Worm (Caenorhabditis elegans) whole organism, early embryonic: ENCODE results near the gene lir-3.

Experiments
- B0310.2 ChIP-seq: sonication (generic microtip); optimal IDR thresholded peaks from 2 replicates; lab custom pipeline; 2016; ENCODE audit warnings: mild to moderate bottlenecking, missing genetic modification characterization, missing compliant biosample characterization
- F13C5.2 ChIP-seq: sonication (generic microtip); optimal IDR thresholded peaks from 2 replicates; lab custom pipeline; 2017; ENCODE audit warnings: mild to moderate bottlenecking, missing genetic modification characterization, inconsistent platforms, missing compliant biosample characterization
- aly-1 ChIP-seq: sonication (generic microtip); optimal IDR thresholded peaks from 2 replicates; lab custom pipeline; 2016; ENCODE audit warnings: missing genetic modification characterization, missing compliant biosample characterization
- ama-1 ChIP-seq: fragments of 150-350 bp; optimal IDR thresholded peaks from 2 replicates; lab custom pipeline; 2014
- ceh-13 ChIP-seq: fragments of 200-800 bp; sonication (Bioruptor generic); optimal IDR thresholded peaks from 2 replicates; lab custom pipeline; 2018; ENCODE audit warnings: mild to moderate bottlenecking, missing genetic modification characterization, missing compliant biosample characterization
- ceh-36 ChIP-seq: sonication (generic microtip); optimal IDR thresholded peaks from 2 replicates; lab custom pipeline; 2016; ENCODE audit warnings: missing genetic modification characterization, inconsistent platforms, missing compliant biosample characterization
- ets-7 ChIP-seq: sonication (generic microtip); optimal IDR thresholded peaks from 2 replicates; lab custom pipeline; 2016; ENCODE audit warnings: missing genotype, missing genetic modification characterization, missing compliant biosample characterization
- flt-1 ChIP-seq: fragments of 200-800 bp; sonication (Bioruptor generic); IDR thresholded peaks from 2 replicates; pipeline ENCODE4 v1.3.6; 2022; ENCODE audit warnings: missing genetic modification characterization, missing compliant biosample characterization
- hmbx-1 ChIP-seq: sonication (generic microtip); optimal IDR thresholded peaks from 2 replicates; lab custom pipeline; 2016; ENCODE audit warnings: mild to moderate bottlenecking, missing genetic modification characterization, missing compliant biosample characterization
- hmg-4 ChIP-seq: fragments of 200-800 bp; sonication (Bioruptor generic); optimal IDR thresholded peaks from 2 replicates; lab custom pipeline; 2018; ENCODE audit warnings: mild to moderate bottlenecking, missing genetic modification characterization, missing compliant biosample characterization
- hnd-1 ChIP-seq: sonication (generic microtip); optimal IDR thresholded peaks from 2 replicates; lab custom pipeline; 2016; ENCODE audit warnings: missing genetic modification characterization, missing compliant biosample characterization
- pes-1 ChIP-seq: fragments of 200-800 bp; sonication (Bioruptor generic); IDR thresholded peaks from 2 replicates; pipeline ENCODE4 v1.3.6; 2022; ENCODE audit warnings: missing genetic modification reagents, missing genetic modification characterization, missing compliant biosample characterization
- scrt-1 ChIP-seq: fragments of 200-800 bp; sonication (Bioruptor generic); IDR thresholded peaks from 2 replicates; pipeline ENCODE4 v1.3.6; 2022; ENCODE audit warnings: missing genetic modification characterization, missing compliant biosample characterization
- sea-1 ChIP-seq: fragments of 200-800 bp; sonication (Bioruptor generic); conservative IDR thresholded peaks from 2 replicates; pipeline ENCODE4 v1.3.6; 2022; ENCODE audit warnings: missing genetic modification characterization, missing compliant biosample characterization
- tbx-11 ChIP-seq: fragments of 200-800 bp; sonication (Bioruptor generic); IDR thresholded peaks from 2 replicates; pipeline ENCODE4 v1.3.6; 2022; ENCODE audit warnings: missing genetic modification characterization, missing compliant biosample characterization
- tbx-37 ChIP-seq: fragments of 200-800 bp; sonication (Bioruptor generic); conservative IDR thresholded peaks from 2 replicates; pipeline ENCODE4 v1.3.6; 2022; ENCODE audit warnings: missing genetic modification reagents, missing genetic modification characterization, missing compliant biosample characterization
- tra-4 ChIP-seq: sonication (generic microtip); optimal IDR thresholded peaks from 2 replicates; lab custom pipeline; 2017; ENCODE audit warnings: missing genetic modification characterization, missing compliant biosample characterization

lir-3 gene

ce11 chrII:11156160-11156559 lies 28.4 kb downstream of the lir-3 start:
- TF ChIP-seq pes-1, result no peak
- TF ChIP-seq ama-1, result no peak
- no peak for TF ChIP-seq ceh-13 (GFP tag; lab: Kevin White, UChicago)
- no peak for TF ChIP-seq aly-1

- no peak for TF ChIP-seq ets-7
- TF ChIP-seq ceh-13 (GFP tag; lab: Kevin White, UChicago), result no peak
- no peak for TF ChIP-seq scrt-1 (GFP tag; lab: Robert Waterston, UW)
- TF ChIP-seq ama-1, result no peak
- no peak for TF ChIP-seq tbx-37 (GFP tag; lab: Robert Waterston, UW)
- no peak for TF ChIP-seq ceh-36 (tag; lab: Kevin White, UChicago)
These were observed 29.2 kb downstream of the lir-3 start for ce11 chrII:11155400-11155799.

DNA sequence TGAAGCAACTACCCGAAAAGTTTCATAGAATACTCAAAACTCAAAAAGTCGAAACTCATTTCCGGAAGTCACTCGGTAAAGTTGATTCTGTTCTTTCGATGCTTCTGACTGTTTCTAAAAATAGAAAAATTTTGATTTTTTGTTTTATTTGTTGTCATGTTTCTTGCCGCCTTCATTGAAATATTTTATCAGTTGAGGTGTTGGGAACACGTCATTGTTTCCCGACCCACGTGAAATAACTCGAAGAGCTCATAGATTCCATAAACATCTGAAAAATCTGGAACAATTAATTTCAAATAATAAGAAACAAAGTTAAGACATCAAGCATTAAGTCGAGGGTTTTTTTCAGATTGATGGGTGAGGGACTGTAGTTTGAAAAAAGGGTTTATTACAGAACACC lies 29.6 kb downstream of the lir-3 start:
- TF ChIP-seq hnd-1 (tag; lab: Kevin White, UChicago) (no peak), flt-1 (no peak), hmg-4 (GFP tag; lab: Kevin White, UChicago) (no peak), tbx-37 (GFP tag; lab: Robert Waterston, UW) (no peak), tbx-11 (GFP tag; lab: Robert Waterston, UW) (no peak), ama-1 (no peak), hmbx-1 (no peak), F13C5.2 (no peak), ets-7 (no peak), pes-1 (no peak), ceh-13 (GFP tag; lab: Kevin White, UChicago) (no peak)

DNA sequence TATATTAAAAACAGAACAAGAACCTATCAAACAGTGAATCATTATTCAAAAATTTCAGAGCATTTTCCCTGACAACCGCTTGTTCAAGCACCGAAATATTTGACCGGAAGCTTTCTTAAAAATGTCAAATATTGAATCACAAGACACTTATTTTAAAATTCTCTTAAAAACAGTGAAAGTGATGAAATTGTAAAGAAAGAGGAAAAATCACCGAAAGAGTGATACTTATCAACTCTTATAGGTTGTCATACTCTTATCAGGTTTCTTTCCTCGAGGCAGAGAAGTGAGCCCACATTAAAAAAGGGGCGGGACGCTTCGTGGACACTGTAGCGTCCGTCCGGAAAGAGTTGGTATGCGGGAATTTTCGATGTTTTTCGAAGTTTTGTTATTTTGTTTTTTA lies 30.8 kb downstream of the lir-3 start:
- no peak for TF ChIP-seq ceh-13 (GFP tag; lab: Kevin White, UChicago)

ce11 chrII:11153080-11153479 lies 31.5 kb downstream of the lir-3 start:
- TF ChIP-seq aly-1 (no peak), tra-4 (tag; lab: Kevin White, UChicago) (no peak), ceh-36 (tag; lab: Kevin White, UChicago) (no peak), ceh-13 (GFP tag; lab: Kevin White, UChicago) (no peak), F13C5.2 (no peak), scrt-1 (GFP tag; lab: Robert Waterston, UW) (no peak), ama-1 (no peak), hnd-1 (tag; lab: Kevin White, UChicago) (no peak), ets-7 (no peak), sea-1 (GFP tag; lab: Robert Waterston, UW) (no peak), hmbx-1 (no peak), B0310.2 (tag; lab: Kevin White, UChicago) (no peak), tbx-11 (GFP tag; lab: Robert Waterston, UW) (no peak)

ce11 chrII:11152495-11152894 lies 32.1 kb downstream of the lir-3 start, which contains the start of gene pqm-1:
pqm-1 (minus strand) TSS chrII:11152595.
- TF ChIP-seq hnd-1 (tag; lab: Kevin White, UChicago), result no peak
- no peak for TF ChIP-seq tbx-11 (GFP tag; lab: Robert Waterston, UW)
- no peak for TF ChIP-seq flt-1
- TF ChIP-seq hmg-4 (GFP tag; lab: Kevin White, UChicago), result no peak
- no peak for TF ChIP-seq ets-7
- TF ChIP-seq hmbx-1, result no peak
- no peak for TF ChIP-seq tbx-37 (GFP tag; lab: Robert Waterston, UW)
- no peak for TF ChIP-seq sea-1 (GFP tag; lab: Robert Waterston, UW)
- TF ChIP-seq aly-1, result no peak
- TF ChIP-seq tra-4 (tag; lab: Kevin White, UChicago), result no peak
- TF ChIP-seq B0310.2 (tag; lab: Kevin White, UChicago), result no peak
- TF ChIP-seq ceh-13 (GFP tag; lab: Kevin White, UChicago), result no peak
- no peak for TF ChIP-seq scrt-1 (GFP tag; lab: Robert Waterston, UW)
- TF ChIP-seq ceh-36 (tag; lab: Kevin White, UChicago), result no peak
- TF ChIP-seq pes-1, result no peak
- TF ChIP-seq ama-1, result no peak

ce11 chrII:11150976-11151375 lies 33.6 kb downstream of the lir-3 start:
- no peak for TF ChIP-seq ceh-36 (tag; lab: Kevin White, UChicago)
- TF ChIP-seq sea-1 (GFP tag; lab: Robert Waterston, UW), result no peak

ce11 chrII:11149866-11150685 lies 34.5 kb downstream of the lir-3 start:
- TF ChIP-seq tra-4 (tag; lab: Kevin White, UChicago), result no peak
- TF ChIP-seq sea-1 (GFP tag; lab: Robert Waterston, UW), result no peak
- no peak for TF ChIP-seq hmbx-1
- TF ChIP-seq ets-7, result no peak
- no peak for TF ChIP-seq tbx-37 (GFP tag; lab: Robert Waterston, UW)

- TF ChIP-seq hnd-1 (tag; lab: Kevin White, UChicago), result no peak
- no peak for TF ChIP-seq scrt-1 (GFP tag; lab: Robert Waterston, UW)
- no peak for TF ChIP-seq hmbx-1
- TF ChIP-seq B0310.2 (tag; lab: Kevin White, UChicago), result no peak
- no peak for TF ChIP-seq ama-1
- TF ChIP-seq flt-1, result no peak
- TF ChIP-seq tbx-37 (GFP tag; lab: Robert Waterston, UW), result no peak
- no peak for TF ChIP-seq aly-1
- TF ChIP-seq hmg-4 (GFP tag; lab: Kevin White, UChicago), result no peak
- TF ChIP-seq ets-7, result no peak
- no peak for TF ChIP-seq sea-1 (GFP tag; lab: Robert Waterston, UW)
- no peak for TF ChIP-seq ceh-13 (GFP tag; lab: Kevin White, UChicago)
- no peak for TF ChIP-seq tbx-11 (GFP tag; lab: Robert Waterston, UW)
- no peak for TF ChIP-seq pes-1
- TF ChIP-seq F13C5.2, result no peak
- TF ChIP-seq tra-4 (tag; lab: Kevin White, UChicago), result no peak
- TF ChIP-seq ceh-36 (tag; lab: Kevin White, UChicago), result no peak
These were observed 42.0 kb downstream of the lir-3 start, which contains the start of gene arrd-6 for ce11 chrII:11142571-11142970. arrd-6 (plus strand) TSS chrII:11142739.
